Fruit fly (Drosophila melanogaster) whole organism, embryonic: ENCODE measurements around the gene InR.

Experiments
- Atf-2 ChIP-seq: fragments of 200-800 bp; sonication (Bioruptor generic); optimal IDR thresholded peaks from 2 replicates; lab custom pipeline; 2016; ENCODE audit warnings: missing biosample characterization, missing genetic modification characterization
- CG10565 ChIP-seq: fragments of 200-800 bp; sonication (Bioruptor generic); optimal IDR thresholded peaks from 3 replicates; lab custom pipeline; 2016; ENCODE audit warnings: missing biosample characterization, mild to moderate bottlenecking, missing genetic modification characterization
- CG11085 ChIP-seq: fragments of 200-800 bp; sonication (Bioruptor generic); IDR thresholded peaks from 2 replicates; pipeline ENCODE4 v1.3.6; 2022; ENCODE audit warnings: missing biosample characterization, missing genetic modification characterization
- CG1233 ChIP-seq: fragments of 200-800 bp; sonication (Bioruptor generic); optimal IDR thresholded peaks from 4 replicates; lab custom pipeline; 2018; ENCODE audit warnings: missing biosample characterization, mild to moderate bottlenecking, missing genetic modification characterization
- CG12769 ChIP-seq: fragments of 200-800 bp; sonication (Bioruptor generic); optimal IDR thresholded peaks from 2 replicates; lab custom pipeline; 2019; ENCODE audit warnings: missing biosample characterization, mild to moderate bottlenecking, missing genetic modification characterization, moderate library complexity
- CG15073 ChIP-seq: fragments of 200-800 bp; sonication (Bioruptor generic); optimal IDR thresholded peaks from 2 replicates; lab custom pipeline; 2016; ENCODE audit warnings: missing biosample characterization, missing genetic modification characterization
- CG1602 ChIP-seq: fragments of 200-800 bp; sonication (Bioruptor generic); optimal IDR thresholded peaks from 3 replicates; lab custom pipeline; 2016; ENCODE audit warnings: missing biosample characterization, missing genetic modification characterization
- CG17328 ChIP-seq: fragments of 200-800 bp; sonication (Bioruptor generic); IDR thresholded peaks from 2 replicates; pipeline ENCODE4 v1.3.6; 2022; ENCODE audit warnings: missing biosample characterization, missing genetic modification characterization
- CG17568 ChIP-seq: fragments of 200-800 bp; sonication (Bioruptor generic); optimal IDR thresholded peaks from 2 replicates; lab custom pipeline; 2018; ENCODE audit warnings: missing biosample characterization, mild to moderate bottlenecking, missing genetic modification characterization, moderate library complexity
- CG30020 ChIP-seq: fragments of 200-800 bp; optimal IDR thresholded peaks from 2 replicates; lab custom pipeline; 2019; ENCODE audit warnings: missing biosample characterization, mild to moderate bottlenecking, missing genetic modification characterization, moderate library complexity
- CG32772 ChIP-seq: fragments of 200-800 bp; sonication (Bioruptor generic); IDR thresholded peaks from 2 replicates; pipeline ENCODE4 v1.3.6; 2022; ENCODE audit warnings: missing biosample characterization, missing genetic modification characterization
- CG33213 ChIP-seq: fragments of 200-800 bp; sonication (Bioruptor generic); optimal IDR thresholded peaks from 3 replicates; lab custom pipeline; 2016; ENCODE audit warnings: missing biosample characterization, missing genetic modification characterization
- CG43689 ChIP-seq: fragments of 200-800 bp; sonication (Bioruptor generic); IDR thresholded peaks from 2 replicates; pipeline ENCODE4 v1.3.6; 2022; ENCODE audit warnings: missing biosample characterization, missing genetic modification characterization
- CG4820 ChIP-seq: fragments of 200-800 bp; sonication (Bioruptor generic); optimal IDR thresholded peaks from 3 replicates; lab custom pipeline; 2016; ENCODE audit warnings: missing biosample characterization, missing genetic modification characterization
- CG5180 ChIP-seq: fragments of 200-800 bp; sonication (Bioruptor generic); optimal IDR thresholded peaks from 3 replicates; lab custom pipeline; 2017; ENCODE audit warnings: missing biosample characterization, missing genetic modification characterization, mild to moderate bottlenecking, moderate library complexity, missing genetic modification reagents
- CG7357 ChIP-seq: fragments of 200-800 bp; sonication (Bioruptor generic); IDR thresholded peaks from 3 replicates; pipeline ENCODE4 v1.3.6; 2022; ENCODE audit warnings: missing biosample characterization, missing genetic modification characterization
- CG8089 ChIP-seq: fragments of 200-800 bp; sonication (Bioruptor generic); optimal IDR thresholded peaks from 3 replicates; lab custom pipeline; 2016; ENCODE audit warnings: missing biosample characterization, missing genetic modification characterization
- CG8478 ChIP-seq: fragments of >200 bp; optimal IDR thresholded peaks from 2 replicates; lab custom pipeline; 2018
- CG9437 ChIP-seq: fragments of 200-800 bp; sonication (Bioruptor generic); optimal IDR thresholded peaks from 2 replicates; lab custom pipeline; 2018; ENCODE audit warnings: missing biosample characterization, mild to moderate bottlenecking, missing genetic modification characterization
- ERR ChIP-seq: fragments of 200-800 bp; sonication (Bioruptor generic); optimal IDR thresholded peaks from 2 replicates; lab custom pipeline; 2016; ENCODE audit warnings: missing biosample characterization, missing genetic modification characterization
- Eip74EF ChIP-seq, 2 experiments: fragments of 200-800 bp in 1 of 2; fragments of >200 bp in 1 of 2; sonication (Bioruptor generic) in 1 of 2; optimal IDR thresholded peaks; 2 replicates each; lab custom pipeline; 2017 to 2019; ENCODE audit warnings: missing biosample characterization in 2 of 2, missing genetic modification characterization in 2 of 2, mild to moderate bottlenecking in 1 of 2, moderate library complexity in 1 of 2
- HLH3B ChIP-seq: fragments of 200-800 bp; sonication (Bioruptor generic); IDR thresholded peaks from 2 replicates; pipeline ENCODE4 v1.3.6; 2022; ENCODE audit warnings: missing biosample characterization, missing genetic modification characterization
- HLHmδ ChIP-seq: fragments of 200-800 bp; sonication (Bioruptor generic); optimal IDR thresholded peaks from 2 replicates; lab custom pipeline; 2018; ENCODE audit warnings: missing biosample characterization, mild to moderate bottlenecking, missing genetic modification characterization, moderate library complexity
- Hr39 ChIP-seq: fragments of >200 bp; optimal IDR thresholded peaks from 2 replicates; lab custom pipeline; 2017
- Hr51 ChIP-seq, 2 experiments: fragments of 200-800 bp; sonication (Bioruptor generic); optimal IDR thresholded peaks; 2 replicates in 1 of 2; 3 replicates in 1 of 2; lab custom pipeline; 2016 to 2018; ENCODE audit warnings: missing biosample characterization in 2 of 2, missing genetic modification characterization in 2 of 2, mild to moderate bottlenecking in 1 of 2, moderate library complexity in 1 of 2
- Tbp ChIP-seq: fragments of >200 bp; optimal IDR thresholded peaks from 2 replicates; lab custom pipeline; 2018; ENCODE audit warnings: missing biosample characterization, missing genetic modification characterization
- abd-A ChIP-seq: fragments of 200-800 bp; sonication (Bioruptor generic); optimal IDR thresholded peaks from 3 replicates; lab custom pipeline; 2019; ENCODE audit warnings: missing biosample characterization, mild to moderate bottlenecking, missing genetic modification characterization, moderate library complexity
- bbx ChIP-seq: fragments of 200-800 bp; sonication (Bioruptor generic); IDR thresholded peaks from 2 replicates; pipeline ENCODE4 v1.3.6; 2022; ENCODE audit warnings: missing biosample characterization, missing genetic modification characterization; ENCODE audit not compliant: partially characterized antibody
- chn ChIP-seq: fragments of 200-800 bp; sonication (Bioruptor generic); optimal IDR thresholded peaks from 2 replicates; lab custom pipeline; 2016; ENCODE audit warnings: missing biosample characterization, missing genetic modification characterization
- crp ChIP-seq, 2 experiments: fragments of 200-800 bp; sonication (Bioruptor generic); optimal IDR thresholded peaks; 2 replicates in 1 of 2; 3 replicates in 1 of 2; lab custom pipeline; 2017; ENCODE audit warnings: missing biosample characterization in 2 of 2, missing genetic modification characterization in 2 of 2, mild to moderate bottlenecking in 1 of 2, moderate library complexity in 1 of 2
- dimm ChIP-seq: fragments of 200-800 bp; sonication (Bioruptor generic); IDR thresholded peaks from 2 replicates; pipeline ENCODE4 v1.3.6; 2022; ENCODE audit warnings: missing biosample characterization, missing genetic modification characterization
- dm ChIP-seq: fragments of 200-800 bp; sonication (Bioruptor generic); optimal IDR thresholded peaks from 3 replicates; lab custom pipeline; 2016; ENCODE audit warnings: missing biosample characterization, missing genetic modification characterization
- fd64A ChIP-seq: fragments of 200-800 bp; sonication (Bioruptor generic); optimal IDR thresholded peaks from 3 replicates; lab custom pipeline; 2018; ENCODE audit warnings: missing biosample characterization, mild to moderate bottlenecking, missing genetic modification characterization
- gce ChIP-seq: fragments of 200-800 bp; sonication (Bioruptor generic); IDR thresholded peaks from 3 replicates; pipeline ENCODE4 v1.3.6; 2022; ENCODE audit warnings: missing biosample characterization, missing genetic modification characterization
- gsb-n ChIP-seq: fragments of 200-800 bp; sonication (Bioruptor generic); optimal IDR thresholded peaks from 3 replicates; lab custom pipeline; 2018; ENCODE audit warnings: missing biosample characterization, mild to moderate bottlenecking, missing genetic modification characterization
- gt ChIP-seq: fragments of 200-800 bp; sonication (Bioruptor generic); IDR thresholded peaks from 2 replicates; pipeline ENCODE4 v1.3.6; 2022; ENCODE audit warnings: missing biosample characterization, missing genetic modification characterization
- hbn ChIP-seq: fragments of 200-800 bp; sonication (Bioruptor generic); IDR thresholded peaks from 2 replicates; pipeline ENCODE4 v1.3.6; 2022; ENCODE audit warnings: missing biosample characterization, missing genetic modification characterization; ENCODE audit not compliant: partially characterized antibody
- kni ChIP-seq: fragments of 200-800 bp; sonication (Bioruptor generic); optimal IDR thresholded peaks from 3 replicates; lab custom pipeline; 2017; ENCODE audit warnings: mild to moderate bottlenecking, missing biosample characterization, missing genetic modification reagents, missing genetic modification characterization
- lov ChIP-seq, 2 experiments: fragments of 200-800 bp in 1 of 2; fragments of >200 bp in 1 of 2; sonication (Bioruptor generic) in 1 of 2; IDR thresholded peaks in 1 of 2; optimal IDR thresholded peaks in 1 of 2; 2 replicates in 1 of 2; 3 replicates in 1 of 2; pipeline versions ENCODE4 v1.3.6 to Lab custom; 2017 to 2022; ENCODE audit warnings: missing biosample characterization in 1 of 2, missing genetic modification characterization in 1 of 2
- mld ChIP-seq: fragments of 200-800 bp; sonication (Bioruptor generic); IDR thresholded peaks from 3 replicates; pipeline ENCODE4 v1.3.6; 2022; ENCODE audit warnings: missing biosample characterization, missing genetic modification characterization; ENCODE audit not compliant: partially characterized antibody
- nerfin-2 ChIP-seq: fragments of 200-800 bp; sonication (Bioruptor generic); IDR thresholded peaks from 2 replicates; pipeline ENCODE4 v1.3.6; 2022; ENCODE audit warnings: missing biosample characterization, missing genetic modification characterization; ENCODE audit not compliant: partially characterized antibody
- nmo ChIP-seq: fragments of 200-800 bp; sonication (Bioruptor generic); optimal IDR thresholded peaks from 2 replicates; lab custom pipeline; 2018; ENCODE audit warnings: missing biosample characterization, mild to moderate bottlenecking, missing genetic modification characterization, moderate library complexity
- scrt ChIP-seq: fragments of 200-800 bp; sonication (Bioruptor generic); optimal IDR thresholded peaks from 2 replicates; lab custom pipeline; 2018; ENCODE audit warnings: missing biosample characterization, mild to moderate bottlenecking, missing genetic modification characterization, moderate library complexity
- sens ChIP-seq: fragments of 200-800 bp; sonication (Bioruptor generic); peaks from one replicate; lab custom pipeline; 2016; ENCODE audit warnings: missing biosample characterization, missing genetic modification characterization
- zen ChIP-seq: fragments of 200-800 bp; sonication (Bioruptor generic); optimal IDR thresholded peaks from 3 replicates; lab custom pipeline; 2018; ENCODE audit warnings: missing biosample characterization, mild to moderate bottlenecking, missing genetic modification characterization, moderate library complexity

Gene InR

dm6 chr3R:21657489-21658018 lies 38.4 kb upstream of the InR start (continued):
- TF ChIP-seq nerfin-2 (GFP tag; lab: Robert Waterston, UW) (no peak), Hr51 (GFP tag; optimal IDR thresholded peaks at IDR 0.05; lab: Kevin White, UChicago) (peak in 1 of 2 experiments; percentile 10), crp (GFP tag; optimal IDR thresholded peaks at IDR 0.05; lab: Kevin White, UChicago) (no peak), CG8089 (no peak), CG15073 (GFP tag; lab: Kevin White, UChicago) (no peak), Eip74EF (GFP tag; optimal IDR thresholded peaks at IDR 0.05; lab: Kevin White, UChicago) (no peak), hbn (GFP tag; lab: Robert Waterston, UW) (no peak), gsb-n (tag; lab: Kevin White, UChicago) (no peak), scrt (GFP tag; lab: Kevin White, UChicago) (no peak), CG33213 (no peak), HLHmδ (GFP tag; lab: Kevin White, UChicago) (no peak), lov (optimal IDR thresholded peaks at IDR 0.05; lab: Kevin White, UChicago) (no peak), lov (GFP tag; IDR thresholded peaks at IDR 0.05; lab: Robert Waterston, UW) (no peak), kni (GFP tag; lab: Kevin White, UChicago) (no peak), sens (peak; percentile 86)

- TF ChIP-seq CG7357 (GFP tag; lab: Robert Waterston, UW) = 0 out of 3 replicates have a peak, but pooled peaks have one; percentile 38
- TF ChIP-seq gce (GFP tag; lab: Robert Waterston, UW) = no peak
- no peak for TF ChIP-seq chn (GFP tag; lab: Kevin White, UChicago)
- TF ChIP-seq CG10565 (GFP tag; lab: Kevin White, UChicago) = no peak
- TF ChIP-seq dm (GFP tag; lab: Kevin White, UChicago) = no peak
- TF ChIP-seq dimm (GFP tag; lab: Robert Waterston, UW) = no peak
- no peak for TF ChIP-seq CG30020 (tag; lab: Kevin White, UChicago)
- no peak for TF ChIP-seq CG32772 (GFP tag; lab: Robert Waterston, UW)
- no peak for TF ChIP-seq Tbp (GFP tag; lab: Kevin White, UChicago)
- no peak for TF ChIP-seq Hr39 (lab: Kevin White, UChicago)
- TF ChIP-seq HLH3B (GFP tag; lab: Robert Waterston, UW) = 0 out of 2 replicates have a peak, but pooled peaks have one; percentile 43
- TF ChIP-seq fd64A (GFP tag; lab: Kevin White, UChicago) = no peak
- peak; percentile 83 for TF ChIP-seq nmo (GFP tag; lab: Kevin White, UChicago)
- TF ChIP-seq zen = no peak
- TF ChIP-seq mld (GFP tag; lab: Robert Waterston, UW) = no peak
- TF ChIP-seq kni (GFP tag; lab: Kevin White, UChicago) = peak; percentile 21
- TF ChIP-seq CG11085 = no peak
- TF ChIP-seq CG4820 (GFP tag; lab: Kevin White, UChicago) = peak; percentile 43
- TF ChIP-seq CG17568 (GFP tag; lab: Kevin White, UChicago) = peak; percentile 28
- TF ChIP-seq ERR (GFP tag; lab: Kevin White, UChicago) = no peak
- peak; percentile 7 for TF ChIP-seq CG1602 (GFP tag; lab: Kevin White, UChicago)
- TF ChIP-seq CG5180 (GFP tag; lab: Kevin White, UChicago) = peak; percentile 33
- no peak; the same call in none of the 2 replicates for TF ChIP-seq CG17328 (GFP tag; lab: Robert Waterston, UW)
- no peak for TF ChIP-seq crp (GFP tag; optimal IDR thresholded peaks at IDR 0.05; lab: Kevin White, UChicago)
- no peak for TF ChIP-seq bbx
- TF ChIP-seq CG8478 = no peak
- TF ChIP-seq CG12769 (tag; lab: Kevin White, UChicago) = peak; percentile 78
- TF ChIP-seq Atf-2 (GFP tag; lab: Kevin White, UChicago) = no peak
- peak; percentile 25 for TF ChIP-seq CG1233 (GFP tag; lab: Kevin White, UChicago)
- TF ChIP-seq CG43689 (GFP tag; lab: Robert Waterston, UW) = 0 out of 2 replicates have a peak, but pooled peaks have one; percentile 26
- peak; percentile 70 for TF ChIP-seq CG9437 (GFP tag; lab: Kevin White, UChicago)
- peak; percentile 72 for TF ChIP-seq abd-A (tag; lab: Kevin White, UChicago)
- TF ChIP-seq gt (GFP tag; lab: Robert Waterston, UW) = no peak
- no peak for TF ChIP-seq CG33213
These were observed 37.7 kb upstream of the InR start for dm6 chr3R:21656492-21657484.
